Worm (Caenorhabditis elegans) whole organism, young adult: Measurements from ENCODE around the gene Y4C6A.3.

Source experiments
- B0261.1 ChIP-seq: sonication (generic microtip); optimal IDR thresholded peaks from 2 replicates; lab custom pipeline; 2016; ENCODE audit warnings: mild to moderate bottlenecking, missing genetic modification characterization, moderate library complexity, missing compliant biosample characterization
- B0336.3 ChIP-seq: fragments of 200-800 bp; sonication (Bioruptor generic); IDR thresholded peaks from 2 replicates; pipeline ENCODE4 v1.3.6; 2022; ENCODE audit warnings: missing genetic modification characterization, missing compliant biosample characterization
- C17E4.6 ChIP-seq: fragments of 200-800 bp; sonication (Bioruptor generic); IDR thresholded peaks from 2 replicates; pipeline ENCODE4 v1.3.6; 2022; ENCODE audit warnings: missing genetic modification reagents, missing genetic modification characterization, missing compliant biosample characterization
- F10E7.11 ChIP-seq: sonication (generic microtip); optimal IDR thresholded peaks from 2 replicates; lab custom pipeline; 2017; ENCODE audit warnings: mild to moderate bottlenecking, missing genetic modification characterization, moderate library complexity, missing compliant biosample characterization
- F22D6.2 ChIP-seq: sonication (generic microtip); optimal IDR thresholded peaks from 2 replicates; lab custom pipeline; 2016; ENCODE audit warnings: mild to moderate bottlenecking, missing genetic modification characterization, missing compliant biosample characterization
- F33H1.4 ChIP-seq: fragments of 200-800 bp; sonication (Bioruptor generic); IDR thresholded peaks from 2 replicates; pipeline ENCODE4 v1.3.6; 2022; ENCODE audit warnings: missing genetic modification reagents, missing genetic modification characterization, missing compliant biosample characterization
- F49E8.2 ChIP-seq: sonication (generic microtip); optimal IDR thresholded peaks from 3 replicates; lab custom pipeline; 2017; ENCODE audit warnings: missing genetic modification characterization, mild to moderate bottlenecking, missing compliant biosample characterization, antibody characterized with exemption, moderate library complexity; ENCODE audit not compliant: insufficient read depth
- F52B5.7 ChIP-seq: sonication (generic microtip); optimal IDR thresholded peaks from 2 replicates; lab custom pipeline; 2016; ENCODE audit warnings: mild to moderate bottlenecking, missing genetic modification characterization, missing compliant biosample characterization
- F57C9.4 ChIP-seq: sonication (generic microtip); optimal IDR thresholded peaks from 2 replicates; lab custom pipeline; 2017; ENCODE audit warnings: mild to moderate bottlenecking, missing genetic modification characterization, missing compliant biosample characterization
- Y79H2A.3 ChIP-seq: fragments of 200-800 bp; sonication (Bioruptor generic); conservative IDR thresholded peaks from 2 replicates; pipeline ENCODE4 v1.3.6; 2022; ENCODE audit warnings: missing genetic modification reagents, missing genetic modification characterization, missing compliant biosample characterization
- Y95B8A.8 ChIP-seq: fragments of 200-800 bp; sonication (Bioruptor generic); IDR thresholded peaks from 2 replicates; pipeline ENCODE4 v1.3.6; 2022; ENCODE audit warnings: missing genetic modification reagents, missing genetic modification characterization, missing compliant biosample characterization
- ama-1 ChIP-seq, 3 experiments: fragments of 150-350 bp in 1 of 3; sonication (generic microtip) in 2 of 3; optimal IDR thresholded peaks; 2 replicates each; lab custom pipeline; 2014 to 2018; ENCODE audit warnings: missing biosample characterization in 2 of 3, missing genetic modification characterization in 2 of 3, missing genetic modification reagents in 2 of 3
- aptf-2 ChIP-seq: fragments of 200-800 bp; sonication (Bioruptor generic); conservative IDR thresholded peaks from 2 replicates; pipeline ENCODE4 v1.3.6; 2022; ENCODE audit warnings: missing genetic modification reagents, missing genetic modification characterization, missing compliant biosample characterization
- attf-5 ChIP-seq: fragments of 200-800 bp; sonication (Bioruptor generic); optimal IDR thresholded peaks from 2 replicates; lab custom pipeline; 2018; ENCODE audit warnings: mild to moderate bottlenecking, missing genetic modification characterization, missing compliant biosample characterization
- attf-6 ChIP-seq: fragments of 200-800 bp; sonication (Bioruptor generic); IDR thresholded peaks from 2 replicates; pipeline ENCODE4 v1.3.6; 2022; ENCODE audit warnings: missing genetic modification reagents, missing genetic modification characterization, missing compliant biosample characterization
- cebp-1 ChIP-seq, 2 experiments: fragments of 200-800 bp in 1 of 2; sonication (Bioruptor generic) in 1 of 2; sonication (generic microtip) in 1 of 2; IDR thresholded peaks in 1 of 2; optimal IDR thresholded peaks in 1 of 2; 2 replicates each; pipeline versions ENCODE4 v1.3.6 to Lab custom; 2017 to 2022; ENCODE audit warnings: missing compliant biosample characterization in 2 of 2, missing genetic modification characterization in 2 of 2, mild to moderate bottlenecking in 1 of 2, missing genetic modification reagents in 1 of 2, moderate library complexity in 1 of 2
- ceh-91 ChIP-seq: fragments of 200-800 bp; sonication (Bioruptor generic); IDR thresholded peaks from 2 replicates; pipeline ENCODE4 v1.3.6; 2022; ENCODE audit warnings: missing genetic modification reagents, missing genetic modification characterization, missing compliant biosample characterization
- dox-1 ChIP-seq: fragments of 200-800 bp; sonication (Bioruptor generic); IDR thresholded peaks from 2 replicates; pipeline ENCODE4 v1.3.6; 2022; ENCODE audit warnings: missing genetic modification reagents, missing genetic modification characterization, missing compliant biosample characterization
- dpl-1 ChIP-seq: fragments of 150-350 bp; optimal IDR thresholded peaks from 2 replicates; lab custom pipeline; 2014; ENCODE audit warnings: missing biosample characterization, missing genetic modification reagents, missing genetic modification characterization
- efl-1 ChIP-seq: fragments of 150-350 bp; optimal IDR thresholded peaks from 2 replicates; lab custom pipeline; 2014; ENCODE audit warnings: missing biosample characterization, missing genetic modification reagents, missing genetic modification characterization
- ekl-4 ChIP-seq: fragments of 200-800 bp; sonication (Bioruptor generic); IDR thresholded peaks from 2 replicates; pipeline ENCODE4 v1.3.6; 2022; ENCODE audit warnings: missing genetic modification reagents, missing genetic modification characterization, missing compliant biosample characterization
- him-1 ChIP-seq: sonication (generic microtip); optimal IDR thresholded peaks from 2 replicates; lab custom pipeline; 2016; ENCODE audit warnings: missing genotype, missing genetic modification reagents, missing genetic modification characterization, missing compliant biosample characterization
- hmg-1.2 ChIP-seq: fragments of 200-800 bp; sonication (Bioruptor generic); IDR thresholded peaks from 2 replicates; pipeline ENCODE4 v1.3.6; 2022; ENCODE audit warnings: missing genetic modification reagents, missing genetic modification characterization, missing compliant biosample characterization
- hrde-1 ChIP-seq: sonication (generic microtip); optimal IDR thresholded peaks from 2 replicates; lab custom pipeline; 2016; ENCODE audit warnings: missing genetic modification characterization, mild to moderate bottlenecking, missing compliant biosample characterization, moderate library complexity, missing genotype, missing genetic modification reagents, borderline replicate concordance
- hsf-1 ChIP-seq: fragments of 200-800 bp; sonication (Bioruptor generic); IDR thresholded peaks from 2 replicates; pipeline ENCODE4 v1.3.6; 2022; ENCODE audit warnings: missing genetic modification reagents, missing genetic modification characterization, missing compliant biosample characterization
- lin-54 ChIP-seq: fragments of 200-800 bp; sonication (Bioruptor generic); optimal IDR thresholded peaks from 2 replicates; lab custom pipeline; 2018; ENCODE audit warnings: mild to moderate bottlenecking, missing genetic modification characterization, missing compliant biosample characterization
- lir-1 ChIP-seq: fragments of 200-800 bp; sonication (Bioruptor generic); conservative IDR thresholded peaks from 2 replicates; pipeline ENCODE4 v1.3.6; 2022; ENCODE audit warnings: missing genetic modification reagents, missing genetic modification characterization, missing compliant biosample characterization
- lsl-1 ChIP-seq: fragments of 200-800 bp; sonication (Bioruptor generic); optimal IDR thresholded peaks from 2 replicates; lab custom pipeline; 2018; ENCODE audit warnings: mild to moderate bottlenecking, missing genetic modification characterization, moderate library complexity, missing compliant biosample characterization
- madf-3 ChIP-seq: fragments of 200-800 bp; sonication (Bioruptor generic); IDR thresholded peaks from 2 replicates; pipeline ENCODE4 v1.3.6; 2022; ENCODE audit warnings: missing genetic modification reagents, missing genetic modification characterization, missing compliant biosample characterization
- madf-6 ChIP-seq: fragments of 200-800 bp; sonication (Bioruptor generic); IDR thresholded peaks from 2 replicates; pipeline ENCODE4 v1.3.6; 2022; ENCODE audit warnings: missing genetic modification reagents, missing genetic modification characterization, missing compliant biosample characterization
- madf-8 ChIP-seq: fragments of 200-800 bp; sonication (Bioruptor generic); conservative IDR thresholded peaks from 2 replicates; pipeline ENCODE4 v1.3.6; 2022; ENCODE audit warnings: missing genetic modification reagents, missing genetic modification characterization, missing compliant biosample characterization
- mcd-1 ChIP-seq: fragments of 200-800 bp; sonication (Bioruptor generic); IDR thresholded peaks from 2 replicates; pipeline ENCODE4 v1.3.6; 2022; ENCODE audit warnings: missing genetic modification reagents, missing genetic modification characterization, missing compliant biosample characterization
- nfyb-1 ChIP-seq: fragments of 200-800 bp; sonication (Bioruptor generic); IDR thresholded peaks from 2 replicates; pipeline ENCODE4 v1.3.6; 2022; ENCODE audit warnings: missing genetic modification reagents, missing genetic modification characterization, missing compliant biosample characterization
- nhr-80 ChIP-seq: sonication (generic microtip); optimal IDR thresholded peaks from 2 replicates; lab custom pipeline; 2016; ENCODE audit warnings: missing genetic modification characterization, missing compliant biosample characterization
- sea-2 ChIP-seq: fragments of 200-800 bp; sonication (Bioruptor generic); IDR thresholded peaks from 2 replicates; pipeline ENCODE4 v1.3.6; 2022; ENCODE audit warnings: missing genetic modification characterization, missing compliant biosample characterization
- snpc-1.1 ChIP-seq: sonication (generic microtip); optimal IDR thresholded peaks from 2 replicates; lab custom pipeline; 2017; ENCODE audit warnings: missing genetic modification characterization, mild to moderate bottlenecking, missing compliant biosample characterization, antibody characterized with exemption, moderate library complexity, missing genotype, missing genetic modification reagents; ENCODE audit not compliant: insufficient read depth
- snpc-1.3 ChIP-seq: sonication (generic microtip); optimal IDR thresholded peaks from 2 replicates; lab custom pipeline; 2017; ENCODE audit warnings: missing genetic modification characterization, mild to moderate bottlenecking, missing compliant biosample characterization, antibody characterized with exemption, moderate library complexity, missing genotype, missing genetic modification reagents; ENCODE audit not compliant: insufficient read depth
- snpc-4 ChIP-seq, 5 experiments: fragments of 150-350 bp in 1 of 5; sonication (generic microtip) in 4 of 5; optimal IDR thresholded peaks; 2 replicates each; lab custom pipeline; 2014 to 2018; ENCODE audit warnings: missing genetic modification characterization in 5 of 5, missing biosample characterization in 3 of 5, antibody characterized with exemption in 2 of 5, mild to moderate bottlenecking in 2 of 5, missing compliant biosample characterization in 2 of 5, missing genotype in 2 of 5, moderate library complexity in 2 of 5, missing genetic modification reagents in 1 of 5
- tbp1 ChIP-seq: fragments of 200-800 bp; sonication (Bioruptor generic); optimal IDR thresholded peaks from 2 replicates; lab custom pipeline; 2018; ENCODE audit warnings: mild to moderate bottlenecking, missing genetic modification characterization, missing compliant biosample characterization
- tlf-1 ChIP-seq: fragments of 200-800 bp; sonication (Bioruptor generic); optimal IDR thresholded peaks from 2 replicates; lab custom pipeline; 2018; ENCODE audit warnings: mild to moderate bottlenecking, missing genetic modification characterization, missing compliant biosample characterization
- unc-130 ChIP-seq: sonication (generic microtip); optimal IDR thresholded peaks from 2 replicates; lab custom pipeline; 2016; ENCODE audit warnings: missing genetic modification reagents, missing genetic modification characterization, missing compliant biosample characterization
- xnd-1 ChIP-seq: sonication (generic microtip); optimal IDR thresholded peaks from 2 replicates; lab custom pipeline; 2016; ENCODE audit warnings: missing genotype, missing genetic modification reagents, missing genetic modification characterization, missing compliant biosample characterization
- ztf-28 ChIP-seq: fragments of 200-800 bp; sonication (Bioruptor generic); IDR thresholded peaks from 2 replicates; pipeline ENCODE4 v1.3.6; 2022; ENCODE audit warnings: missing genetic modification reagents, missing genetic modification characterization, missing compliant biosample characterization

Gene Y4C6A.3

DNA sequence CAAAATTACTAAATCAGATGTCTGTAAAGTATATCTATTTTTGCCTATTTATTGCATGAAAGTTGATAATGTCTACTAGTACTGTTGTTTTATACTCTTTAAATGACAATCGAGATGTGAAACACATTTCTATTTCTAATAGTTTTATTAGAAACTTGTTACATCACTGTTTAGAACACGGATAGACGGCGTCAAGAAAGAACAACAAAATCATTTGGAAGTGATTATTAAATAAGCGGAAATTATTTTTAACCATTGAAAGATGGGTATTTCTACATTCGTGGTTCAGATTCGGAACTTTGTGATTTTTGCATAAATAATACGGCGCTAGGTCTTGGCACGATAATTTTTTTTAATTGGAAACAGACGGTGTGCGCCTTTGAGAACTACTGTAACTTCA lies 17.2 kb upstream of the Y4C6A.3 start (continued):
- TF ChIP-seq ama-1 (optimal IDR thresholded peaks at IDR 0.05; lab: Kevin White, UChicago) (no peak), ama-1 (GFP tag; optimal IDR thresholded peaks at IDR 0.05; lab: Kevin White, UChicago) (peak in 1 of 2 experiments; percentile 64), snpc-1.1 (tag; lab: Kevin White, UChicago) (peak; percentile 28), snpc-4 (GFP tag; optimal IDR thresholded peaks at IDR 0.05; lab: Kevin White, UChicago) (peak; percentile 34), snpc-4 (tag; optimal IDR thresholded peaks at IDR 0.05; lab: Kevin White, UChicago) (peak in 3 of 4 experiments; percentile 19 to 86 (median 74)), sea-2 (GFP tag; lab: Robert Waterston, UW) (no peak), Y95B8A.8 (GFP tag; lab: Robert Waterston, UW) (0 out of 2 replicates have a peak, but pooled peaks have one; percentile 60), snpc-1.3 (peak; percentile 67), efl-1 (peak; percentile 26)

DNA sequence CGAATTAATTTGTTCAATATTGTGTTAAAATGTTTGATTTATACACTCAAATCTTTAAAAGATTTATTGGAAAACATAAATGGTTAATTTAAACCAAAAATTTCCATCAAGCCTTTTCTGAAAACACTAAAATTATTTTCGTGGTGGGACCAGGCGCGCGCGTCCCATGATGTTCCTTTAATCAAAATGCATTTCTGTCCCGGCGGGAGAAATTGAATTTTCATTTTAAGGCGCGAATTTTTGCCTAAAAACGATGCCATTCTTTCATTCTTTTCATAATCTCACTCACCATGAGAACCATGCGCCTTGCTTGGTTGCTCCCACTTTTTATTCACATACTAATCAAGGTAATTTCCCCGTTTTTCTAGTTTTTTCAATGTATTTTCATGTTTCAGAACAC lies 13.8 kb upstream of the Y4C6A.3 start, which contains the start of gene rme-2:
TSS of gene rme-2 (plus strand) at position 288 of the 400 bp plus-strand sequence.
- TF ChIP-seq attf-6 (GFP tag; lab: Robert Waterston, UW) (peak; percentile 83), F33H1.4 (peak; percentile 97), unc-130 (peak; percentile 76), hmg-1.2 (GFP tag; lab: Robert Waterston, UW) (peak; percentile 62), hsf-1 (peak; percentile 83), madf-3 (GFP tag; lab: Robert Waterston, UW) (peak; percentile 75; the same call in 1 of the 2 replicates), lir-1 (GFP tag; lab: Robert Waterston, UW) (peak; percentile 75), lin-54 (GFP tag; lab: Kevin White, UChicago) (peak; percentile 82), ceh-91 (GFP tag; lab: Robert Waterston, UW) (peak; percentile 95), snpc-1.1 (tag; lab: Kevin White, UChicago) (peak; percentile 72), ztf-28 (0 out of 2 replicates have a peak, but pooled peaks have one; percentile 36), ekl-4 (peak; percentile 71; the same call in 1 of the 2 replicates), F22D6.2 (tag; lab: Kevin White, UChicago) (no peak), snpc-4 (GFP tag; optimal IDR thresholded peaks at IDR 0.05; lab: Kevin White, UChicago) (peak; percentile 87), snpc-4 (tag; optimal IDR thresholded peaks at IDR 0.05; lab: Kevin White, UChicago) (peak; percentile 54 to 94 (median 92)), dox-1 (peak; percentile 86), B0261.1 (no peak), aptf-2 (GFP tag; lab: Robert Waterston, UW) (no peak), B0336.3 (GFP tag; lab: Robert Waterston, UW) (peak; percentile 80), F10E7.11 (tag; lab: Kevin White, UChicago) (no peak), cebp-1 (GFP tag; IDR thresholded peaks at IDR 0.05; lab: Robert Waterston, UW) (no peak), cebp-1 (tag; optimal IDR thresholded peaks at IDR 0.05; lab: Kevin White, UChicago) (no peak), lsl-1 (GFP tag; lab: Kevin White, UChicago) (peak; percentile 97), Y79H2A.3 (GFP tag; lab: Robert Waterston, UW) (no peak), snpc-1.3 (peak; percentile 69), attf-5 (no peak), tbp1 (GFP tag; lab: Kevin White, UChicago) (peak; percentile 67), nfyb-1 (GFP tag; lab: Robert Waterston, UW) (peak; percentile 50; the same call in 1 of the 2 replicates), F49E8.2 (tag; lab: Kevin White, UChicago) (peak; percentile 90), C17E4.6 (GFP tag; lab: Robert Waterston, UW) (peak; percentile 82), him-1 (tag; lab: Kevin White, UChicago) (peak; percentile 73), mcd-1 (GFP tag; lab: Robert Waterston, UW) (peak; percentile 65), F57C9.4 (tag; lab: Kevin White, UChicago) (no peak), madf-6 (GFP tag; lab: Robert Waterston, UW) (peak; percentile 98), F52B5.7 (tag; lab: Kevin White, UChicago) (no peak), madf-8 (GFP tag; lab: Robert Waterston, UW) (peak; percentile 95), hrde-1 (tag; lab: Kevin White, UChicago) (peak; percentile 63), nhr-80 (tag; lab: Kevin White, UChicago) (no peak), dpl-1 (GFP tag; lab: Kevin White, UChicago) (peak; percentile 96), tlf-1 (peak; percentile 88), xnd-1 (tag; lab: Kevin White, UChicago) (peak; percentile 98)
